In genomic region chrV:19153244-19153643, ce11 we compare ENCODE assay signal across 5 worm cellular contexts.
A peak's percentile ranks its signal among the peaks of the same experiment; 100 is the strongest.
TF ChIP-seq lines count a peak whose summit lies in the region.

No protein-coding gene starts in this region.

TF ChIP-seq in whole organism, L2 larva, 48 proteins besides CTCF, POLR2A, EP300 and RAD21:
- TF ChIP-seq lsy-2 (tag; optimal IDR thresholded peaks at IDR 0.05; lab: Kevin White, UChicago) (no peak), fos-1 (tag; optimal IDR thresholded peaks at IDR 0.05; lab: Kevin White, UChicago) (peak; percentile 68)
TF ChIP-seq in whole organism, L2 larva: peak in this region for 1.

TF ChIP-seq in whole organism, L3 larva, 47 proteins besides CTCF, POLR2A, EP300 and RAD21:
- TF ChIP-seq nhr-67 (tag; optimal IDR thresholded peaks at IDR 0.05; lab: Kevin White, UChicago) (no peak), nhr-237 (tag; optimal IDR thresholded peaks at IDR 0.05; lab: Kevin White, UChicago) (no peak), nhr-77 (tag; optimal IDR thresholded peaks at IDR 0.05; lab: Kevin White, UChicago) (no peak), pha-4 (tag; optimal IDR thresholded peaks at IDR 0.05; lab: Kevin White, UChicago) (peak; percentile 46)

TF ChIP-seq in whole organism, L4 larva, 104 proteins besides CTCF, POLR2A, EP300 and RAD21:
- TF ChIP-seq hlh-11 (tag; optimal IDR thresholded peaks at IDR 0.05; lab: Kevin White, UChicago) (peak; percentile 27), pha-4 (GFP tag; IDR thresholded peaks at IDR 0.05; lab: Robert Waterston, UW) (no peak), pha-4 (tag; optimal IDR thresholded peaks at IDR 0.05; lab: Kevin White, UChicago) (peak; percentile 75), ztf-11 (tag; optimal IDR thresholded peaks at IDR 0.05; lab: Kevin White, UChicago) (no peak), aha-1 (tag; lab: Kevin White, UChicago) (peak; percentile 15), mxl-3 (GFP tag; optimal IDR thresholded peaks at IDR 0.05; lab: Kevin White, UChicago) (no peak), ceh-44 (GFP tag; IDR thresholded peaks at IDR 0.05; lab: Robert Waterston, UW) (no peak)

TF ChIP-seq in whole organism, late embryonic, 69 proteins besides CTCF, POLR2A, EP300 and RAD21:
- TF ChIP-seq ceh-45 (GFP tag; IDR thresholded peaks at IDR 0.05; lab: Robert Waterston, UW) (no peak), sdc-2 (tag; optimal IDR thresholded peaks at IDR 0.05; lab: Kevin White, UChicago) (no peak), pha-2 (tag; optimal IDR thresholded peaks at IDR 0.05; lab: Kevin White, UChicago) (peak; percentile 31), ttx-3 (tag; optimal IDR thresholded peaks at IDR 0.05; lab: Kevin White, UChicago) (no peak), hlh-13 (GFP tag; optimal IDR thresholded peaks at IDR 0.05; lab: Kevin White, UChicago) (no peak), pqm-1 (tag; optimal IDR thresholded peaks at IDR 0.05; lab: Kevin White, UChicago) (no peak), ceh-34 (tag; optimal IDR thresholded peaks at IDR 0.05; lab: Kevin White, UChicago) (peak; percentile 53), fkh-6 (tag; optimal IDR thresholded peaks at IDR 0.05; lab: Kevin White, UChicago) (no peak), dve-1 (tag; optimal IDR thresholded peaks at IDR 0.05; lab: Kevin White, UChicago) (no peak), ceh-24 (tag; optimal IDR thresholded peaks at IDR 0.05; lab: Kevin White, UChicago) (no peak), sox-2 (GFP tag; IDR thresholded peaks at IDR 0.05; lab: Robert Waterston, UW) (no peak), ztf-16 (tag; optimal IDR thresholded peaks at IDR 0.05; lab: Kevin White, UChicago) (no peak), T23F11.4 (GFP tag; optimal IDR thresholded peaks at IDR 0.05; lab: Kevin White, UChicago) (no peak), C38D4.7 (GFP tag; optimal IDR thresholded peaks at IDR 0.05; lab: Kevin White, UChicago) (no peak), ceh-19 (GFP tag; optimal IDR thresholded peaks at IDR 0.05; lab: Kevin White, UChicago) (peak; percentile 21)

TF ChIP-seq in whole organism, mixed stage, embryonic, 35 proteins besides CTCF, POLR2A, EP300 and RAD21:
- TF ChIP-seq M03D4.4 (tag; optimal IDR thresholded peaks at IDR 0.05; lab: Kevin White, UChicago) (no peak), pha-4 (tag; optimal IDR thresholded peaks at IDR 0.05; lab: Kevin White, UChicago) (peak; percentile 47), nhr-2 (tag; optimal IDR thresholded peaks at IDR 0.05; lab: Kevin White, UChicago) (peak; percentile 6)
